Fruit fly (Drosophila melanogaster) whole organism, prepupa: Measurements from ENCODE around the gene CG12206.

Experiments used
- Blimp-1 ChIP-seq: fragments of 200-800 bp; sonication (Bioruptor generic); optimal IDR thresholded peaks from 3 replicates; lab custom pipeline; 2017; ENCODE audit warnings: missing biosample characterization, missing genetic modification characterization, mild to moderate bottlenecking, moderate library complexity, missing genetic modification reagents
- CG10631 ChIP-seq: fragments of 200-800 bp; sonication (Bioruptor generic); optimal IDR thresholded peaks from 2 replicates; lab custom pipeline; 2016; ENCODE audit warnings: missing biosample characterization, missing genetic modification characterization
- CG11294 ChIP-seq: fragments of 200-800 bp; sonication (Bioruptor generic); IDR thresholded peaks from 2 replicates; pipeline ENCODE4 v1.3.6; 2022; ENCODE audit warnings: missing biosample characterization, missing genetic modification characterization
- CG11762 ChIP-seq: fragments of 200-800 bp; sonication (Bioruptor generic); optimal IDR thresholded peaks from 3 replicates; lab custom pipeline; 2016; ENCODE audit warnings: missing biosample characterization, missing genetic modification characterization; ENCODE audit not compliant: insufficient read depth
- CG11902 ChIP-seq: fragments of 200-800 bp; sonication (Bioruptor generic); optimal IDR thresholded peaks from 3 replicates; lab custom pipeline; 2016; ENCODE audit warnings: missing biosample characterization, missing genetic modification characterization
- CG15336 ChIP-seq: fragments of 200-800 bp; sonication (Bioruptor generic); IDR thresholded peaks from 2 replicates; pipeline ENCODE4 v1.3.6; 2022; ENCODE audit warnings: missing biosample characterization, missing genetic modification characterization
- CG1621 ChIP-seq: fragments of 200-800 bp; sonication (Bioruptor generic); optimal IDR thresholded peaks from 3 replicates; lab custom pipeline; 2018; ENCODE audit warnings: missing biosample characterization, mild to moderate bottlenecking, missing genetic modification characterization
- CG16779 ChIP-seq: fragments of 200-800 bp; sonication (Bioruptor generic); optimal IDR thresholded peaks from 3 replicates; lab custom pipeline; 2017; ENCODE audit warnings: missing biosample characterization, mild to moderate bottlenecking, missing genetic modification characterization
- CG3032 ChIP-seq: fragments of 200-800 bp; optimal IDR thresholded peaks from 2 replicates; lab custom pipeline; 2019; ENCODE audit warnings: missing biosample characterization, mild to moderate bottlenecking, missing genetic modification characterization, moderate library complexity
- CG32006 ChIP-seq: fragments of 200-800 bp; sonication (Bioruptor generic); optimal IDR thresholded peaks from 3 replicates; lab custom pipeline; 2017; ENCODE audit warnings: missing biosample characterization, mild to moderate bottlenecking, missing genetic modification characterization
- CG34406 ChIP-seq: fragments of 200-800 bp; sonication (Bioruptor generic); optimal IDR thresholded peaks from 3 replicates; lab custom pipeline; 2016; ENCODE audit warnings: missing biosample characterization, missing genetic modification characterization
- CG3919 ChIP-seq: fragments of 200-800 bp; sonication (Bioruptor generic); optimal IDR thresholded peaks from 3 replicates; lab custom pipeline; 2016; ENCODE audit warnings: missing biosample characterization, missing genetic modification characterization
- CG4318 ChIP-seq: fragments of 200-800 bp; sonication (Bioruptor generic); optimal IDR thresholded peaks from 3 replicates; lab custom pipeline; 2017; ENCODE audit warnings: missing biosample characterization, mild to moderate bottlenecking, missing genetic modification characterization
- CG6163 ChIP-seq: fragments of 200-800 bp; sonication (Bioruptor generic); IDR thresholded peaks from 3 replicates; pipeline ENCODE4 v1.3.6; 2022; ENCODE audit warnings: missing biosample characterization, missing genetic modification characterization
- CG6276 ChIP-seq: fragments of 200-800 bp; sonication (Bioruptor generic); optimal IDR thresholded peaks from 2 replicates; lab custom pipeline; 2017; ENCODE audit warnings: missing biosample characterization, mild to moderate bottlenecking, missing genetic modification characterization
- CG6808 ChIP-seq: fragments of 200-800 bp; sonication (Bioruptor generic); optimal IDR thresholded peaks from 3 replicates; lab custom pipeline; 2017; ENCODE audit warnings: missing biosample characterization, missing genetic modification characterization, mild to moderate bottlenecking, moderate library complexity, missing genetic modification reagents
- CG6854 ChIP-seq: fragments of 200-800 bp; sonication (Bioruptor generic); optimal IDR thresholded peaks from 2 replicates; lab custom pipeline; 2017; ENCODE audit warnings: missing biosample characterization, mild to moderate bottlenecking, missing genetic modification characterization
- CG7368 ChIP-seq: fragments of 200-800 bp; sonication (Bioruptor generic); optimal IDR thresholded peaks from 3 replicates; lab custom pipeline; 2016; ENCODE audit warnings: missing biosample characterization, missing genetic modification characterization
- CG8119 ChIP-seq: fragments of 200-800 bp; sonication (Bioruptor generic); IDR thresholded peaks from 3 replicates; pipeline ENCODE4 v1.3.6; 2022; ENCODE audit warnings: missing biosample characterization, missing genetic modification characterization
- CG8632 ChIP-seq: fragments of 200-800 bp; sonication (Bioruptor generic); optimal IDR thresholded peaks from 3 replicates; lab custom pipeline; 2016; ENCODE audit warnings: missing biosample characterization, missing genetic modification characterization
- CG9139 ChIP-seq: fragments of 200-800 bp; sonication (Bioruptor generic); optimal IDR thresholded peaks from 3 replicates; lab custom pipeline; 2017; ENCODE audit warnings: missing biosample characterization, mild to moderate bottlenecking, missing genetic modification characterization
- Eip78C ChIP-seq: fragments of 200-800 bp; sonication (Bioruptor generic); peaks from one replicate; lab custom pipeline; 2016; ENCODE audit warnings: missing biosample characterization, missing genetic modification characterization
- Eip93F ChIP-seq: fragments of 200-800 bp; sonication (Bioruptor generic); optimal IDR thresholded peaks from 2 replicates; lab custom pipeline; 2016; ENCODE audit warnings: missing biosample characterization, mild to moderate bottlenecking, missing genetic modification characterization
- Ets21C ChIP-seq: fragments of 200-800 bp; sonication (Bioruptor generic); optimal IDR thresholded peaks from 3 replicates; lab custom pipeline; 2016; ENCODE audit warnings: missing biosample characterization, missing genetic modification characterization
- Gug ChIP-seq: fragments of 200-800 bp; sonication (Bioruptor generic); IDR thresholded peaks from 2 replicates; pipeline ENCODE4 v1.3.6; 2022; ENCODE audit warnings: missing biosample characterization, missing genetic modification characterization
- Hr38 ChIP-seq: sonication (Bioruptor generic); optimal IDR thresholded peaks from 2 replicates; lab custom pipeline; 2016; ENCODE audit warnings: missing biosample characterization, missing genetic modification characterization
- Hr39 ChIP-seq: fragments of 200-800 bp; sonication (Bioruptor generic); optimal IDR thresholded peaks from 2 replicates; lab custom pipeline; 2016; ENCODE audit warnings: missing biosample characterization, missing genetic modification characterization
- Hr4 ChIP-seq: fragments of 200-800 bp; sonication (Bioruptor generic); optimal IDR thresholded peaks from 3 replicates; lab custom pipeline; 2016; ENCODE audit warnings: missing biosample characterization, missing genetic modification characterization
- Lpt ChIP-seq: fragments of 200-800 bp; sonication (Bioruptor generic); optimal IDR thresholded peaks from 3 replicates; lab custom pipeline; 2016; ENCODE audit warnings: missing biosample characterization, missing genetic modification characterization
- Met ChIP-seq: fragments of 200-800 bp; sonication (Bioruptor generic); optimal IDR thresholded peaks from 3 replicates; lab custom pipeline; 2016; ENCODE audit warnings: missing biosample characterization, missing genetic modification characterization
- Sox102F ChIP-seq: fragments of 200-800 bp; sonication (Bioruptor generic); optimal IDR thresholded peaks from 2 replicates; lab custom pipeline; 2016; ENCODE audit warnings: missing biosample characterization, mild to moderate bottlenecking, missing genetic modification characterization
- Sox14 ChIP-seq: fragments of 200-800 bp; sonication (Bioruptor generic); optimal IDR thresholded peaks from 3 replicates; lab custom pipeline; 2016; ENCODE audit warnings: missing biosample characterization, missing genetic modification characterization
- Sox15 ChIP-seq: fragments of 200-800 bp; sonication (Bioruptor generic); optimal IDR thresholded peaks from 3 replicates; lab custom pipeline; 2016; ENCODE audit warnings: missing biosample characterization, missing genetic modification characterization
- cyc ChIP-seq: fragments of 200-800 bp; sonication (Bioruptor generic); optimal IDR thresholded peaks from 3 replicates; lab custom pipeline; 2016; ENCODE audit warnings: missing biosample characterization, missing genetic modification characterization
- dac ChIP-seq: fragments of 200-800 bp; sonication (Bioruptor generic); optimal IDR thresholded peaks from 2 replicates; lab custom pipeline; 2017; ENCODE audit warnings: missing biosample characterization, mild to moderate bottlenecking, missing genetic modification characterization
- dsx ChIP-seq: fragments of 200-800 bp; optimal IDR thresholded peaks from 3 replicates; lab custom pipeline; 2019; ENCODE audit warnings: missing biosample characterization, mild to moderate bottlenecking, missing genetic modification characterization, moderate library complexity; ENCODE audit not compliant: poor library complexity, severe bottlenecking
- eg ChIP-seq: fragments of 200-800 bp; sonication (Bioruptor generic); IDR thresholded peaks from 3 replicates; pipeline ENCODE4 v1.3.6; 2022; ENCODE audit warnings: missing biosample characterization, missing genetic modification characterization
- fd59A ChIP-seq: fragments of 200-800 bp; sonication (Bioruptor generic); optimal IDR thresholded peaks from 2 replicates; lab custom pipeline; 2017; ENCODE audit warnings: missing biosample characterization, mild to moderate bottlenecking, missing genetic modification characterization, missing genetic modification reagents
- fd85E ChIP-seq: fragments of 200-800 bp; sonication (Bioruptor generic); optimal IDR thresholded peaks from 3 replicates; lab custom pipeline; 2016; ENCODE audit warnings: missing biosample characterization, missing genetic modification characterization
- lz ChIP-seq: fragments of 200-800 bp; sonication (Bioruptor generic); optimal IDR thresholded peaks from 3 replicates; lab custom pipeline; 2016; ENCODE audit warnings: missing biosample characterization, missing genetic modification characterization
- net ChIP-seq: fragments of 200-800 bp; sonication (Bioruptor generic); optimal IDR thresholded peaks from 3 replicates; lab custom pipeline; 2016; ENCODE audit warnings: missing biosample characterization, missing genetic modification characterization
- pdm3 ChIP-seq: fragments of 200-800 bp; sonication (Bioruptor generic); optimal IDR thresholded peaks from 3 replicates; lab custom pipeline; 2016; ENCODE audit warnings: missing biosample characterization, missing genetic modification characterization
- salr ChIP-seq, 2 experiments: fragments of 200-800 bp; sonication (Bioruptor generic); optimal IDR thresholded peaks; 3 replicates each; lab custom pipeline; 2016 to 2018; ENCODE audit warnings: missing biosample characterization in 2 of 2, missing genetic modification characterization in 2 of 2, mild to moderate bottlenecking in 1 of 2
- spab ChIP-seq: fragments of 200-800 bp; sonication (Bioruptor generic); optimal IDR thresholded peaks from 2 replicates; lab custom pipeline; 2017; ENCODE audit warnings: missing biosample characterization, mild to moderate bottlenecking, missing genetic modification characterization, missing genetic modification reagents
- ss ChIP-seq, 2 experiments: fragments of 200-800 bp; sonication (Bioruptor generic); optimal IDR thresholded peaks; 2 replicates in 1 of 2; 3 replicates in 1 of 2; lab custom pipeline; 2017 to 2018; ENCODE audit warnings: mild to moderate bottlenecking in 2 of 2, missing biosample characterization in 2 of 2, missing genetic modification characterization in 2 of 2, moderate library complexity in 1 of 2
- svp ChIP-seq: fragments of 200-800 bp; sonication (Bioruptor generic); peaks from one replicate; lab custom pipeline; 2016; ENCODE audit warnings: missing biosample characterization, missing genetic modification characterization
- topi ChIP-seq: fragments of 200-800 bp; sonication (Bioruptor generic); optimal IDR thresholded peaks from 3 replicates; lab custom pipeline; 2016; ENCODE audit warnings: missing biosample characterization, missing genetic modification characterization
- vri ChIP-seq: fragments of 200-800 bp; sonication (Bioruptor generic); optimal IDR thresholded peaks from 3 replicates; lab custom pipeline; 2016; ENCODE audit warnings: missing biosample characterization, mild to moderate bottlenecking, missing genetic modification characterization

The CG12206 gene

dm6 chrX:3424963-3425362 lies 49.4 kb downstream of the CG12206 start (continued):
- TF ChIP-seq vri (GFP tag; lab: Kevin White, UChicago) (peak; percentile 30), Eip78C (GFP tag; lab: Kevin White, UChicago) (peak; percentile 76), Sox14 (peak; percentile 43), salr (GFP tag; optimal IDR thresholded peaks at IDR 0.05; lab: Kevin White, UChicago) (peak in 1 of 2 experiments; percentile 1), Lpt (peak; percentile 26), Hr38 (no peak), lz (GFP tag; lab: Kevin White, UChicago) (peak; percentile 50), ss (GFP tag; optimal IDR thresholded peaks at IDR 0.05; lab: Kevin White, UChicago) (no peak), dsx (peak; percentile 3), Hr39 (GFP tag; lab: Kevin White, UChicago) (peak; percentile 49), Sox15 (GFP tag; lab: Kevin White, UChicago) (peak; percentile 26), CG16779 (tag; lab: Kevin White, UChicago) (no peak), eg (GFP tag; lab: Robert Waterston, UW) (peak; percentile 73), CG6276 (GFP tag; lab: Kevin White, UChicago) (peak; percentile 42), Met (GFP tag; lab: Kevin White, UChicago) (peak; percentile 54), CG3032 (no peak), spab (GFP tag; lab: Kevin White, UChicago) (peak; percentile 19)

dm6 chrX:3423199-3423768 lies 51.0 kb downstream of the CG12206 start:
- no peak for TF ChIP-seq Ets21C
- TF ChIP-seq Hr38: no peak
- TF ChIP-seq CG6276 (GFP tag; lab: Kevin White, UChicago): peak; percentile 74
- no peak for TF ChIP-seq fd85E (GFP tag; lab: Kevin White, UChicago)
- TF ChIP-seq CG4318 (GFP tag; lab: Kevin White, UChicago): peak; percentile 73
- TF ChIP-seq Gug (GFP tag; lab: Robert Waterston, UW): peak; percentile 74
- TF ChIP-seq CG32006 (GFP tag; lab: Kevin White, UChicago): peak; percentile 85
- TF ChIP-seq dac (GFP tag; lab: Kevin White, UChicago): peak; percentile 41
- no peak for TF ChIP-seq CG1621 (tag; lab: Kevin White, UChicago)
- TF ChIP-seq CG15336: peak; percentile 90
- TF ChIP-seq CG7368: peak; percentile 7
- no peak for TF ChIP-seq CG11902 (GFP tag; lab: Kevin White, UChicago)
- peak; percentile 22 for TF ChIP-seq Hr39 (GFP tag; lab: Kevin White, UChicago)
- no peak for TF ChIP-seq Sox102F (GFP tag; lab: Kevin White, UChicago)
- peak; percentile 80 for TF ChIP-seq Lpt
- TF ChIP-seq CG34406: no peak
- TF ChIP-seq Sox14: peak; percentile 26
- TF ChIP-seq CG6854 (GFP tag; lab: Kevin White, UChicago): no peak
- TF ChIP-seq Blimp-1 (GFP tag; lab: Kevin White, UChicago): no peak
- TF ChIP-seq pdm3 (GFP tag; lab: Kevin White, UChicago): peak; percentile 57
- TF ChIP-seq svp (GFP tag; lab: Kevin White, UChicago): peak; percentile 55
- TF ChIP-seq vri (GFP tag; lab: Kevin White, UChicago): no peak
- peak; percentile 83 for TF ChIP-seq CG6163
- TF ChIP-seq fd59A (GFP tag; lab: Kevin White, UChicago): no peak
- TF ChIP-seq Met (GFP tag; lab: Kevin White, UChicago): no peak
- TF ChIP-seq dsx: no peak
- peak; percentile 72 for TF ChIP-seq CG11294 (GFP tag; lab: Robert Waterston, UW)
- no peak for TF ChIP-seq lz (GFP tag; lab: Kevin White, UChicago)
- peak; percentile 24 for TF ChIP-seq cyc (GFP tag; lab: Kevin White, UChicago)
- peak; percentile 7 for TF ChIP-seq CG11762 (GFP tag; lab: Kevin White, UChicago)
- TF ChIP-seq Eip93F: no peak
- TF ChIP-seq eg (GFP tag; lab: Robert Waterston, UW): peak; percentile 92
- TF ChIP-seq CG10631: peak; percentile 49
- TF ChIP-seq CG6808: no peak
- TF ChIP-seq CG9139 (GFP tag; lab: Kevin White, UChicago): no peak
- no peak for TF ChIP-seq CG3032
- TF ChIP-seq CG3919 (GFP tag; lab: Kevin White, UChicago): peak; percentile 50
- TF ChIP-seq Hr4 (GFP tag; lab: Kevin White, UChicago): peak; percentile 89
- TF ChIP-seq CG8632 (GFP tag; lab: Kevin White, UChicago): no peak
- no peak for TF ChIP-seq topi (GFP tag; lab: Kevin White, UChicago)
- peak; percentile 51 for TF ChIP-seq net
- peak; percentile 90 for TF ChIP-seq CG8119 (GFP tag; lab: Robert Waterston, UW)
